Fruit fly (Drosophila melanogaster) whole organism, prepupa: ENCODE data around the gene CG45493.
"Not testable (repeated sequence)": the region's sequence is repeated elsewhere in the genome, so short reads cannot be mapped to it uniquely, and the experiment has no call there.

Experiments
- Blimp-1 ChIP-seq: fragments of 200-800 bp; sonication (Bioruptor generic); optimal IDR thresholded peaks from 3 replicates; lab custom pipeline; 2017; ENCODE audit warnings: missing biosample characterization, missing genetic modification characterization, mild to moderate bottlenecking, moderate library complexity, missing genetic modification reagents
- CG10631 ChIP-seq: fragments of 200-800 bp; sonication (Bioruptor generic); optimal IDR thresholded peaks from 2 replicates; lab custom pipeline; 2016; ENCODE audit warnings: missing biosample characterization, missing genetic modification characterization
- CG11294 ChIP-seq: fragments of 200-800 bp; sonication (Bioruptor generic); IDR thresholded peaks from 2 replicates; pipeline ENCODE4 v1.3.6; 2022; ENCODE audit warnings: missing biosample characterization, missing genetic modification characterization
- CG11762 ChIP-seq: fragments of 200-800 bp; sonication (Bioruptor generic); optimal IDR thresholded peaks from 3 replicates; lab custom pipeline; 2016; ENCODE audit warnings: missing biosample characterization, missing genetic modification characterization; ENCODE audit not compliant: insufficient read depth
- CG11902 ChIP-seq: fragments of 200-800 bp; sonication (Bioruptor generic); optimal IDR thresholded peaks from 3 replicates; lab custom pipeline; 2016; ENCODE audit warnings: missing biosample characterization, missing genetic modification characterization
- CG1621 ChIP-seq: fragments of 200-800 bp; sonication (Bioruptor generic); optimal IDR thresholded peaks from 3 replicates; lab custom pipeline; 2018; ENCODE audit warnings: missing biosample characterization, mild to moderate bottlenecking, missing genetic modification characterization
- CG16779 ChIP-seq: fragments of 200-800 bp; sonication (Bioruptor generic); optimal IDR thresholded peaks from 3 replicates; lab custom pipeline; 2017; ENCODE audit warnings: missing biosample characterization, mild to moderate bottlenecking, missing genetic modification characterization
- CG3032 ChIP-seq: fragments of 200-800 bp; optimal IDR thresholded peaks from 2 replicates; lab custom pipeline; 2019; ENCODE audit warnings: missing biosample characterization, mild to moderate bottlenecking, missing genetic modification characterization, moderate library complexity
- CG32006 ChIP-seq: fragments of 200-800 bp; sonication (Bioruptor generic); optimal IDR thresholded peaks from 3 replicates; lab custom pipeline; 2017; ENCODE audit warnings: missing biosample characterization, mild to moderate bottlenecking, missing genetic modification characterization
- CG34406 ChIP-seq: fragments of 200-800 bp; sonication (Bioruptor generic); optimal IDR thresholded peaks from 3 replicates; lab custom pipeline; 2016; ENCODE audit warnings: missing biosample characterization, missing genetic modification characterization
- CG3919 ChIP-seq: fragments of 200-800 bp; sonication (Bioruptor generic); optimal IDR thresholded peaks from 3 replicates; lab custom pipeline; 2016; ENCODE audit warnings: missing biosample characterization, missing genetic modification characterization
- CG4318 ChIP-seq: fragments of 200-800 bp; sonication (Bioruptor generic); optimal IDR thresholded peaks from 3 replicates; lab custom pipeline; 2017; ENCODE audit warnings: missing biosample characterization, mild to moderate bottlenecking, missing genetic modification characterization
- CG6163 ChIP-seq: fragments of 200-800 bp; sonication (Bioruptor generic); IDR thresholded peaks from 3 replicates; pipeline ENCODE4 v1.3.6; 2022; ENCODE audit warnings: missing biosample characterization, missing genetic modification characterization
- CG6792 ChIP-seq: fragments of 200-800 bp; sonication (Bioruptor generic); optimal IDR thresholded peaks from 3 replicates; lab custom pipeline; 2016; ENCODE audit warnings: missing biosample characterization, missing genetic modification characterization
- CG6808 ChIP-seq: fragments of 200-800 bp; sonication (Bioruptor generic); optimal IDR thresholded peaks from 3 replicates; lab custom pipeline; 2017; ENCODE audit warnings: missing biosample characterization, missing genetic modification characterization, mild to moderate bottlenecking, moderate library complexity, missing genetic modification reagents
- CG6854 ChIP-seq: fragments of 200-800 bp; sonication (Bioruptor generic); optimal IDR thresholded peaks from 2 replicates; lab custom pipeline; 2017; ENCODE audit warnings: missing biosample characterization, mild to moderate bottlenecking, missing genetic modification characterization
- CG7368 ChIP-seq: fragments of 200-800 bp; sonication (Bioruptor generic); optimal IDR thresholded peaks from 3 replicates; lab custom pipeline; 2016; ENCODE audit warnings: missing biosample characterization, missing genetic modification characterization
- CG8119 ChIP-seq: fragments of 200-800 bp; sonication (Bioruptor generic); IDR thresholded peaks from 3 replicates; pipeline ENCODE4 v1.3.6; 2022; ENCODE audit warnings: missing biosample characterization, missing genetic modification characterization
- CG8319 ChIP-seq: fragments of 200-800 bp; sonication (Bioruptor generic); optimal IDR thresholded peaks from 3 replicates; lab custom pipeline; 2016; ENCODE audit warnings: missing biosample characterization, missing genetic modification characterization
- CG8632 ChIP-seq: fragments of 200-800 bp; sonication (Bioruptor generic); optimal IDR thresholded peaks from 3 replicates; lab custom pipeline; 2016; ENCODE audit warnings: missing biosample characterization, missing genetic modification characterization
- CG9139 ChIP-seq: fragments of 200-800 bp; sonication (Bioruptor generic); optimal IDR thresholded peaks from 3 replicates; lab custom pipeline; 2017; ENCODE audit warnings: missing biosample characterization, mild to moderate bottlenecking, missing genetic modification characterization
- Eip75B ChIP-seq: fragments of 200-800 bp; sonication (Bioruptor generic); optimal IDR thresholded peaks from 3 replicates; lab custom pipeline; 2016; ENCODE audit warnings: missing biosample characterization, missing genetic modification characterization
- Eip78C ChIP-seq: fragments of 200-800 bp; sonication (Bioruptor generic); peaks from one replicate; lab custom pipeline; 2016; ENCODE audit warnings: missing biosample characterization, missing genetic modification characterization
- Eip93F ChIP-seq: fragments of 200-800 bp; sonication (Bioruptor generic); optimal IDR thresholded peaks from 2 replicates; lab custom pipeline; 2016; ENCODE audit warnings: missing biosample characterization, mild to moderate bottlenecking, missing genetic modification characterization
- Ets21C ChIP-seq: fragments of 200-800 bp; sonication (Bioruptor generic); optimal IDR thresholded peaks from 3 replicates; lab custom pipeline; 2016; ENCODE audit warnings: missing biosample characterization, missing genetic modification characterization
- Ets96B ChIP-seq: fragments of 200-800 bp; optimal IDR thresholded peaks from 2 replicates; lab custom pipeline; 2019; ENCODE audit warnings: missing biosample characterization, mild to moderate bottlenecking, missing genetic modification characterization, moderate library complexity
- Gug ChIP-seq: fragments of 200-800 bp; sonication (Bioruptor generic); IDR thresholded peaks from 2 replicates; pipeline ENCODE4 v1.3.6; 2022; ENCODE audit warnings: missing biosample characterization, missing genetic modification characterization
- Hr38 ChIP-seq: sonication (Bioruptor generic); optimal IDR thresholded peaks from 2 replicates; lab custom pipeline; 2016; ENCODE audit warnings: missing biosample characterization, missing genetic modification characterization
- Hr39 ChIP-seq: fragments of 200-800 bp; sonication (Bioruptor generic); optimal IDR thresholded peaks from 2 replicates; lab custom pipeline; 2016; ENCODE audit warnings: missing biosample characterization, missing genetic modification characterization
- Hr4 ChIP-seq: fragments of 200-800 bp; sonication (Bioruptor generic); optimal IDR thresholded peaks from 3 replicates; lab custom pipeline; 2016; ENCODE audit warnings: missing biosample characterization, missing genetic modification characterization
- Lpt ChIP-seq: fragments of 200-800 bp; sonication (Bioruptor generic); optimal IDR thresholded peaks from 3 replicates; lab custom pipeline; 2016; ENCODE audit warnings: missing biosample characterization, missing genetic modification characterization
- Met ChIP-seq: fragments of 200-800 bp; sonication (Bioruptor generic); optimal IDR thresholded peaks from 3 replicates; lab custom pipeline; 2016; ENCODE audit warnings: missing biosample characterization, missing genetic modification characterization
- Smox ChIP-seq: fragments of 200-800 bp; sonication (Bioruptor generic); optimal IDR thresholded peaks from 3 replicates; lab custom pipeline; 2016; ENCODE audit warnings: missing biosample characterization, missing genetic modification characterization
- Sox102F ChIP-seq: fragments of 200-800 bp; sonication (Bioruptor generic); optimal IDR thresholded peaks from 2 replicates; lab custom pipeline; 2016; ENCODE audit warnings: missing biosample characterization, mild to moderate bottlenecking, missing genetic modification characterization
- achi ChIP-seq: fragments of 200-800 bp; sonication (Bioruptor generic); optimal IDR thresholded peaks from 3 replicates; lab custom pipeline; 2016; ENCODE audit warnings: missing biosample characterization, missing genetic modification characterization
- acj6 ChIP-seq: fragments of 200-800 bp; sonication (Bioruptor generic); optimal IDR thresholded peaks from 3 replicates; lab custom pipeline; 2016; ENCODE audit warnings: missing biosample characterization, missing genetic modification characterization
- cyc ChIP-seq: fragments of 200-800 bp; sonication (Bioruptor generic); optimal IDR thresholded peaks from 3 replicates; lab custom pipeline; 2016; ENCODE audit warnings: missing biosample characterization, missing genetic modification characterization
- dac ChIP-seq: fragments of 200-800 bp; sonication (Bioruptor generic); optimal IDR thresholded peaks from 2 replicates; lab custom pipeline; 2017; ENCODE audit warnings: missing biosample characterization, mild to moderate bottlenecking, missing genetic modification characterization
- dsx ChIP-seq: fragments of 200-800 bp; optimal IDR thresholded peaks from 3 replicates; lab custom pipeline; 2019; ENCODE audit warnings: missing biosample characterization, mild to moderate bottlenecking, missing genetic modification characterization, moderate library complexity; ENCODE audit not compliant: poor library complexity, severe bottlenecking
- fd59A ChIP-seq: fragments of 200-800 bp; sonication (Bioruptor generic); optimal IDR thresholded peaks from 2 replicates; lab custom pipeline; 2017; ENCODE audit warnings: missing biosample characterization, mild to moderate bottlenecking, missing genetic modification characterization, missing genetic modification reagents
- fd85E ChIP-seq: fragments of 200-800 bp; sonication (Bioruptor generic); optimal IDR thresholded peaks from 3 replicates; lab custom pipeline; 2016; ENCODE audit warnings: missing biosample characterization, missing genetic modification characterization
- fkh ChIP-seq: fragments of 200-800 bp; sonication (Bioruptor generic); optimal IDR thresholded peaks from 3 replicates; lab custom pipeline; 2017; ENCODE audit warnings: missing biosample characterization, mild to moderate bottlenecking, missing genetic modification characterization, moderate library complexity
- lz ChIP-seq: fragments of 200-800 bp; sonication (Bioruptor generic); optimal IDR thresholded peaks from 3 replicates; lab custom pipeline; 2016; ENCODE audit warnings: missing biosample characterization, missing genetic modification characterization
- net ChIP-seq: fragments of 200-800 bp; sonication (Bioruptor generic); optimal IDR thresholded peaks from 3 replicates; lab custom pipeline; 2016; ENCODE audit warnings: missing biosample characterization, missing genetic modification characterization
- pdm3 ChIP-seq: fragments of 200-800 bp; sonication (Bioruptor generic); optimal IDR thresholded peaks from 3 replicates; lab custom pipeline; 2016; ENCODE audit warnings: missing biosample characterization, missing genetic modification characterization
- salr ChIP-seq, 2 experiments: fragments of 200-800 bp; sonication (Bioruptor generic); optimal IDR thresholded peaks; 3 replicates each; lab custom pipeline; 2016 to 2018; ENCODE audit warnings: missing biosample characterization in 2 of 2, missing genetic modification characterization in 2 of 2, mild to moderate bottlenecking in 1 of 2
- spab ChIP-seq: fragments of 200-800 bp; sonication (Bioruptor generic); optimal IDR thresholded peaks from 2 replicates; lab custom pipeline; 2017; ENCODE audit warnings: missing biosample characterization, mild to moderate bottlenecking, missing genetic modification characterization, missing genetic modification reagents
- ss ChIP-seq, 2 experiments: fragments of 200-800 bp; sonication (Bioruptor generic); optimal IDR thresholded peaks; 2 replicates in 1 of 2; 3 replicates in 1 of 2; lab custom pipeline; 2017 to 2018; ENCODE audit warnings: mild to moderate bottlenecking in 2 of 2, missing biosample characterization in 2 of 2, missing genetic modification characterization in 2 of 2, moderate library complexity in 1 of 2
- svp ChIP-seq: fragments of 200-800 bp; sonication (Bioruptor generic); peaks from one replicate; lab custom pipeline; 2016; ENCODE audit warnings: missing biosample characterization, missing genetic modification characterization
- topi ChIP-seq: fragments of 200-800 bp; sonication (Bioruptor generic); optimal IDR thresholded peaks from 3 replicates; lab custom pipeline; 2016; ENCODE audit warnings: missing biosample characterization, missing genetic modification characterization

CG45493 gene

dm6 chrX:19948773-19949172 is at the start of gene CG45493:
Gene CG45493, minus strand, starts transcription at chrX:19948873.
- TF ChIP-seq CG6163 (GFP tag; lab: Robert Waterston, UW); CG16779; CG6792 (GFP tag; lab: Kevin White, UChicago): not testable (repeated sequence)
- TF ChIP-seq, all 60 proteins: peak for 0; not testable (repeated sequence) for 60

- no peak for TF ChIP-seq CG11902 (GFP tag; lab: Kevin White, UChicago)
- TF ChIP-seq cyc (GFP tag; lab: Kevin White, UChicago), result peak; percentile 34
- no peak for TF ChIP-seq CG4318 (GFP tag; lab: Kevin White, UChicago)
- TF ChIP-seq CG9139, result no peak
- TF ChIP-seq spab (GFP tag; lab: Kevin White, UChicago), result no peak
- 0 out of 3 replicates have a peak, but pooled peaks have one; percentile 19 for TF ChIP-seq CG8119 (GFP tag; lab: Robert Waterston, UW)
- TF ChIP-seq net, result peak; percentile 34
- TF ChIP-seq CG11294 (GFP tag; lab: Robert Waterston, UW), result no peak
- TF ChIP-seq fkh (GFP tag; lab: Kevin White, UChicago), result no peak
- peak; percentile 8 for TF ChIP-seq CG1621 (tag; lab: Kevin White, UChicago)
- peak; percentile 46 for TF ChIP-seq topi (GFP tag; lab: Kevin White, UChicago)
- TF ChIP-seq CG10631 (GFP tag; lab: Kevin White, UChicago), result peak; percentile 53
- TF ChIP-seq CG6163 (GFP tag; lab: Robert Waterston, UW), result peak; percentile 32; the same call in 1 of the 3 replicates
- peak; percentile 38 for TF ChIP-seq CG32006 (GFP tag; lab: Kevin White, UChicago)
- TF ChIP-seq dsx (GFP tag; lab: Kevin White, UChicago), result no peak
- peak; percentile 42 for TF ChIP-seq Met
- TF ChIP-seq Hr38 (GFP tag; lab: Kevin White, UChicago), result no peak
- peak; percentile 48 for TF ChIP-seq Ets21C (GFP tag; lab: Kevin White, UChicago)
- no peak for TF ChIP-seq fd59A (GFP tag; lab: Kevin White, UChicago)
- TF ChIP-seq fd85E (GFP tag; lab: Kevin White, UChicago), result no peak
- no peak for TF ChIP-seq salr (GFP tag; optimal IDR thresholded peaks at IDR 0.05; lab: Kevin White, UChicago)
- no peak for TF ChIP-seq CG6854 (GFP tag; lab: Kevin White, UChicago)
- peak; percentile 65 for TF ChIP-seq pdm3 (GFP tag; lab: Kevin White, UChicago)
- peak; percentile 79 for TF ChIP-seq Eip78C (GFP tag; lab: Kevin White, UChicago)
- no peak for TF ChIP-seq Lpt (GFP tag; lab: Kevin White, UChicago)
- TF ChIP-seq CG8632, result peak; percentile 27
- peak; percentile 48 for TF ChIP-seq Eip75B
- no peak for TF ChIP-seq CG11762 (GFP tag; lab: Kevin White, UChicago)
- TF ChIP-seq CG8319 (GFP tag; lab: Kevin White, UChicago), result no peak
- peak; percentile 22 for TF ChIP-seq CG3919 (GFP tag; lab: Kevin White, UChicago)
- TF ChIP-seq Hr39 (GFP tag; lab: Kevin White, UChicago), result peak; percentile 63
- TF ChIP-seq lz (GFP tag; lab: Kevin White, UChicago), result peak; percentile 44
- TF ChIP-seq ss (GFP tag; optimal IDR thresholded peaks at IDR 0.05; lab: Kevin White, UChicago), result no peak
- peak; percentile 44 for TF ChIP-seq svp (GFP tag; lab: Kevin White, UChicago)
- peak; percentile 26 for TF ChIP-seq CG34406 (GFP tag; lab: Kevin White, UChicago)
- TF ChIP-seq CG7368 (GFP tag; lab: Kevin White, UChicago), result no peak
- peak; percentile 16 for TF ChIP-seq Ets96B (tag; lab: Kevin White, UChicago)
- no peak for TF ChIP-seq Hr4 (GFP tag; lab: Kevin White, UChicago)
- no peak for TF ChIP-seq Blimp-1 (GFP tag; lab: Kevin White, UChicago)
- TF ChIP-seq Gug (GFP tag; lab: Robert Waterston, UW), result no peak
- TF ChIP-seq achi (GFP tag; lab: Kevin White, UChicago), result peak; percentile 43
- peak; percentile 19 for TF ChIP-seq CG16779
- TF ChIP-seq Eip93F (GFP tag; lab: Kevin White, UChicago), result no peak
- TF ChIP-seq acj6 (GFP tag; lab: Kevin White, UChicago), result peak; percentile 45
- no peak for TF ChIP-seq dac (GFP tag; lab: Kevin White, UChicago)
- peak; percentile 40 for TF ChIP-seq Sox102F (GFP tag; lab: Kevin White, UChicago)
- peak; percentile 58 for TF ChIP-seq Smox
- TF ChIP-seq CG3032, result no peak
- TF ChIP-seq CG6808 (GFP tag; lab: Kevin White, UChicago), result no peak
Observed at dm6 chrX:19964215-19964614, 15.5 kb upstream of the CG45493 start.
